Fruit fly (Drosophila melanogaster): Measurements from ENCODE around the gene caz.
A peak's percentile ranks its signal among the peaks of the same experiment; 100 is the strongest.

Gene caz

dm6 chrX:16285186-16285585 is 3.4 kb upstream of the caz start:
- TF ChIP-seq CTCF (optimal IDR thresholded peaks at IDR 0.05) (no peak), CG8478 (optimal IDR thresholded peaks at IDR 0.05) (no peak)

dm6 chrX:16286083-16286666 is 2.4 kb upstream of the caz start, which contains the start of gene UQCR-14:
Gene UQCR-14, plus strand, starts transcription at chrX:16286288.
- peak in 1 of 2 experiments; percentile 7 for TF ChIP-seq CTCF (optimal IDR thresholded peaks at IDR 0.05)
- no peak for TF ChIP-seq CG8478 (optimal IDR thresholded peaks at IDR 0.05)

DNA sequence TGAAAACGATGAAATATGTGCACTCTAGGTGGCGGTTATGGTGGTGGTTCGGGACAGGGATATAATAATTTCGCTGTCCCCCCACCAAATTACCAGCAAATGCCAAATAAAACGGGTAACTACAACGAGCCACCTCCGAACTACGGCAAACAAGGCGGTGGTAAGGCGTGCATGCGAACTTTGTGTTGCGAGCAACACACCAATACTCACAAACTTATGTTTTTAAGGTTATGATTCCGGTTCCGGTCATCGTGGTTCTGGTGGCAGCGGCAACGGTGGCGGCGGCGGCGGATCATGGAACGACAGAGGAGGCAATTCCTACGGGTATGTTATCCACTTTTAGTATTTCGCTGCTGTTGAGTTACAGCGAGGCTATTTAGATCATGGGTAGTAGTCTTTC is 389 bp downstream of the caz start:
- TF ChIP-seq CTCF (optimal IDR thresholded peaks at IDR 0.05) (no peak), CG8478 (optimal IDR thresholded peaks at IDR 0.05) (no peak)

DNA sequence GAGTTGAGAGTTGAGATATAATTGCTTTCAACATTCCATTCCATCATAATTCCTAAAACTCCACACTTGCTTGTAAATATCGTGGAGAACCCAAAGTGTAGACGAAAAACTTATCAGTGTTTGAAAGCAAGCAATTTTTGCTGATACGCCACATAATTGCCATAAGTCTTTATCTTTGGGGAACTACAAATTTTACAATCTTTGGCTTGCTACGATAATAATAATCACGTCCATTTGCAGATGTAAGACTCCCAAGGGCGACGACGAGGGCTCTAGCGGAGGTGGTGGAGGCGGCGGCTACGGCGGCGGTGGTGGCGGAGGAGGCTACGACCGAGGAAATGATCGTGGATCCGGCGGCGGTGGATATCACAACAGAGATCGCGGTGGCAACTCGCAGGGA is 4.0 kb downstream of the caz start:
- TF ChIP-seq CTCF (optimal IDR thresholded peaks at IDR 0.05), result no peak
- no peak for TF ChIP-seq CG8478 (optimal IDR thresholded peaks at IDR 0.05)

- no peak for TF ChIP-seq CTCF (optimal IDR thresholded peaks at IDR 0.05)
- TF ChIP-seq CG8478 (optimal IDR thresholded peaks at IDR 0.05), result no peak
Measured at dm6 chrX:16296423-16297292, 8.0 kb downstream of the caz start, which contains the start of gene CG3632. Gene CG3632, plus strand, starts transcription at chrX:16296671.

DNA sequence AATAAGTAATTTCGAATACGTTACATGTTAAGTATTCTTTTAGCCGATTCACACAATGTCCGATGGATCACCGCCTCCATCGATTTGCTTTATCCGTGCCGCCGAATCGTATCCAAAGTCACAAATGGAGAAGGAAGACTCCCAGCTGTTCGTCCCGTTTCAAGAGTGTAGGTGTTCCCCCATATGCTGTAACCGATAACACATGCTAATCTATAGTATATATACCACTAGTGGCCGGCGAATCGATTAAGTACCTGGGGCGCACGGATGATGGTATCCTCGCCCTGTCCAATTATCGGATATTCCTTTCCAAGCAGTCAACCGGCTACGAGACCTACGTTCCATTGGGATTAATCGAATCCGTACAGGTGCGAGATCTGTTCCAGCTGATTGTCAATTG is 9.0 kb downstream of the caz start, which contains the start of gene ERp44:
ERp44 (minus strand) TSS at position 101 of the 400 bp plus-strand sequence.
- TF ChIP-seq CTCF (optimal IDR thresholded peaks at IDR 0.05) (no peak), CG8478 (optimal IDR thresholded peaks at IDR 0.05) (no peak)

DNA sequence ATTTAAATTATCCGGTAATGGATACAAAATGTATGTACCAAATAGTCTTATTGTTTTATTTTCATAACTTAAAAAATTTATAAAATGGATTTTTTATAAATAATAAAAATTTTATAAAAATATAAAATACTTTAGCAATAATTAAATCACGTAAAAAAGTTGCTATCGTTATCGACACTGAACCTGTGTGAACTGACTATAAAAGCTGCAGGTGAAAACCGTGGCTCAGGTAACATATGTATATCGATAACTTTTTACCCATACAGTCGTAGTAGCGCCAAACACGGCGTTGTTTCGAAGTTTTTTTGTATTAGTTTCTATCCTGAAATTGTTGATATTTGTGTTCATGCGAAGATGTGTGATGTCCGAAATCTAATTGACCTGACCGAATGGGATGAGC is 15.0 kb downstream of the caz start, which contains the start of gene CG3679:
CG3679 (plus strand) TSS at position 235 of the 400 bp plus-strand sequence.
- no peak for TF ChIP-seq CG8478 (optimal IDR thresholded peaks at IDR 0.05)
- no peak for TF ChIP-seq CTCF (optimal IDR thresholded peaks at IDR 0.05)

DNA sequence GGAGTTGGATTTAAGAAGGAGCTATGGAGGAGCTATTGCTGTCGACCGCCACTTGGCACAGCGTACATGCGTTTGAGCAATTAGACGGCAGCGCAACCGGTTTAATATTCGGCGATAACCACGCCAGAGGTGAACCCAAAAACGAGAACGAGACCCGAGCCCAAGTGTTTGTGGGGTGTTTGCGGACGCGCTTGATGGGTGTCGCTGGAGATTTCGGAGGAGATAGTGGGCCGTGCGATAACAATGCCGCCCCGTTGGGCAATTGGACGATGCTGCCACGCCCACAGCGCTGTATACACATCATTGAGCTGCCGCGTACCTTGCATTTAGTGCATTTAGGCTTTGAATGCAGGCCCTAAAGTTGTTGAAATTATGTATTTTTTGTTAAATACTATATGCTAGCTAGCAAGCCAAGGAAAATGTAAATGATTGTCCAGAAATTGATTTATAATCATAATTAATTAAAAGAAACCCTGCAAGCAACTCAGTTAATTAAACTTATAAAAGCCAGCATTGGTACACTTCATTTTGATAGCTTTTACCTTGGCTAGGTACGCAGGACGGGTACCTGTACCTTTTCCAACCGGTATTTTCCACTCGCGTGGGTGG is 19.8 kb downstream of the caz start, which contains the start of gene Had1:
Had1 (minus strand) TSS at position 358 of the 609 bp plus-strand sequence.
- TF ChIP-seq CTCF (optimal IDR thresholded peaks at IDR 0.05) (no peak), CG8478 (optimal IDR thresholded peaks at IDR 0.05) (no peak)

- no peak for TF ChIP-seq CTCF (optimal IDR thresholded peaks at IDR 0.05)
- no peak for TF ChIP-seq CG8478 (optimal IDR thresholded peaks at IDR 0.05)
Measured at dm6 chrX:16308953-16309352, 20.3 kb downstream of the caz start.

DNA sequence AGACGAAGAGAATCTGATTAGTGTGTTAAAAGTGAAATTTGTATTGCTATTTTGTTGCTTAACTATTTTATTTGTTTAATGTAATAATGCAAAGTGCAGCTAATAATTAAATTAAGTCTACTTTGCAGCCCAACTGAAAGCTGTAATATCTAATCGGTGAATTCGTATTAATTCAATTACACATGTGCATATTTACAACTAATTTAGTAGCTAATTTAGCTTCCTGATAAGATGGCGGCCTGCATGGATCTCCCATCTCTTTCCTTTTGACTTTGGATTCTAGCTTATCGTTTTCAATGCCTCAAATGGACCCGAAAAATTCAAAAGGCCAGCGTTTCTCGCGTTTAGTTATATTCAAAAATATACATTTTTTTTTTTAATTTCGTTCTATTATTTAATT is 21.2 kb downstream of the caz start:
- no peak for TF ChIP-seq CTCF (optimal IDR thresholded peaks at IDR 0.05)
- no peak for TF ChIP-seq CG8478 (optimal IDR thresholded peaks at IDR 0.05)

- TF ChIP-seq CTCF (optimal IDR thresholded peaks at IDR 0.05) (no peak), CG8478 (optimal IDR thresholded peaks at IDR 0.05) (no peak)
Measured at dm6 chrX:16313078-16313875, 24.7 kb downstream of the caz start, which contains the start of the genes CG9915 and SWIP. Gene CG9915, minus strand, starts transcription at chrX:16313138. Gene SWIP, plus strand, starts transcription at chrX:16313709.

DNA sequence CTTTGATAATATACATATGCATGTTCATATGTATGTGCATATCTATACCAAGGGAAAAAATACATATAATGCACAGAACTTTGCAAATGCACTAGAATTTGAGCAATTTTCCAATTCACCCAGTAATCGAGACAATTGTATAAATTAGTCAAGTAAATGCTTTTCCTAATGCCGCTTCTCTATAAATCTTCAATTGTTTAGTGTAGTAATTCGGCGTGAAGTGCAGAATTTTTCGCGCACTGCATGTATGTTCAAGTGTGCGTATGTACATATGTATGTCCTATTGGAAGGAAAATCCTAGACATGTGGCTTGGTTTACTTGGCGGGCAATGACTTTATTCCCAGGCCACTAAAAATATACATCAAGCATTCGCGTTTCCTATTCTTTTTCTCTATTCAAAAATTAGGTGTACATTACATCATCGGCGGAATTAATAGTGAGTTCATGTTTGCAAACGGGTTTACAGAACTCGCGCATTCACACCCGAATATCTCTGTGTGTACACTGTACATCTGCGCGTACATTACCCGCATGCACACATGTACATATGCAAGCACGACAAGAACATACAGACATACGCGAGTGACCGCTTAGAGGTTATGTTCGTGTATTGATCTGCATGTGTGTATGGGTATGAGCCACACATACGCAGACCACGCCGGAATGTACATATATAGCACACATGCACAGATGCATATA is 30.4 kb downstream of the caz start:
- TF ChIP-seq CTCF (optimal IDR thresholded peaks at IDR 0.05) (no peak), CG8478 (optimal IDR thresholded peaks at IDR 0.05) (no peak)

DNA sequence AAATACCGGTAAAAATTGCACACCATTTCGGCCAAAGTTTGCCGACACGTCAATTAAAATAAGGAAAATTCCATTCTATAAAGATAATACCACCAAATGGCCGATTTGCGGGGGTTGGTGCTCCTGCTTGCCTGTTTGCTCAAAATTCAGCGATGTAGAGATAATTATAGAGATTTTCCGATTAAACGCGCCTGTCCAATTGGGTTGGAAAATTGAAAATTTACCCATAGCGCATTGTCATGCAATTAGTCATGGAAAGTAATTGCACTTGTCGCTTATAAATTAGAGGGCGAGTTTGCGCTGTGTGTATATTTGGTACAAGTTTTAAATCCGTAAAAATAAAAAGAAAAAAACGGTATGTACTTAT is 30.9 kb downstream of the caz start:
- no peak for TF ChIP-seq CG8478 (optimal IDR thresholded peaks at IDR 0.05)
- no peak for TF ChIP-seq CTCF (optimal IDR thresholded peaks at IDR 0.05)

Measured in S2 (cell line).